Worm (Caenorhabditis elegans): Measurements from ENCODE around the gene C32D5.10.
A peak's percentile ranks its signal among the peaks of the same experiment; 100 is the strongest.

Gene C32D5.10

ce11 chrII:6370110-6370509, 18.3 kb upstream of the C32D5.10 start (continued):
- TF ChIP-seq pqm-1 (tag; optimal IDR thresholded peaks at IDR 0.05) = peak; percentile 24
- TF ChIP-seq daf-8 (GFP tag; IDR thresholded peaks at IDR 0.05) = no peak
- peak; percentile 86 for TF ChIP-seq nhr-28 (tag; optimal IDR thresholded peaks at IDR 0.05)
- TF ChIP-seq nhr-48 (tag; optimal IDR thresholded peaks at IDR 0.05) = peak; percentile 83
- TF ChIP-seq dpl-1 (GFP tag; optimal IDR thresholded peaks at IDR 0.05) = peak; percentile 71
- TF ChIP-seq mep-1 (tag; optimal IDR thresholded peaks at IDR 0.05) = peak; percentile 83
- no peak for TF ChIP-seq nhr-42 (GFP tag; IDR thresholded peaks at IDR 0.05)
- TF ChIP-seq lir-3 (tag; optimal IDR thresholded peaks at IDR 0.05) = no peak
- TF ChIP-seq ceh-44 (GFP tag; IDR thresholded peaks at IDR 0.05) = no peak
- TF ChIP-seq saeg-2 (GFP tag; IDR thresholded peaks at IDR 0.05) = no peak
- peak; percentile 26 for TF ChIP-seq F37D6.2 (tag; optimal IDR thresholded peaks at IDR 0.05)
- TF ChIP-seq ZK337.2 (GFP tag; IDR thresholded peaks at IDR 0.05) = no peak
- no peak for TF ChIP-seq duxl-1 (tag; optimal IDR thresholded peaks at IDR 0.05; ENCODE audit: poor library complexity)
- TF ChIP-seq ces-1 (GFP tag; optimal IDR thresholded peaks at IDR 0.05) = peak; percentile 47
- no peak for TF ChIP-seq spr-1 (tag; optimal IDR thresholded peaks at IDR 0.05)
- TF ChIP-seq nhr-10 (tag; optimal IDR thresholded peaks at IDR 0.05) = no peak
- TF ChIP-seq nhr-76 (tag; optimal IDR thresholded peaks at IDR 0.05) = no peak
- TF ChIP-seq arid-1 (GFP tag; conservative IDR thresholded peaks at IDR 0.05) = peak; percentile 71
- no peak for TF ChIP-seq zip-11 (GFP tag; IDR thresholded peaks at IDR 0.05)
- peak; percentile 74 for TF ChIP-seq nhr-77 (tag; optimal IDR thresholded peaks at IDR 0.05)
- TF ChIP-seq nhr-102 (tag; optimal IDR thresholded peaks at IDR 0.05) = peak; percentile 20
- TF ChIP-seq skn-1 (tag; optimal IDR thresholded peaks at IDR 0.05) = no peak
- TF ChIP-seq cey-2 (tag; optimal IDR thresholded peaks at IDR 0.05; ENCODE audit: borderline replicate concordance, insufficient read depth) = no peak
- no peak for TF ChIP-seq ceh-62 (tag; optimal IDR thresholded peaks at IDR 0.05)
- 0 out of 2 replicates have a peak, but pooled peaks have one; percentile 52 for TF ChIP-seq egl-43 (GFP tag; IDR thresholded peaks at IDR 0.05)
- no peak for TF ChIP-seq ZK546.5 (tag; optimal IDR thresholded peaks at IDR 0.05)
- no peak for TF ChIP-seq fos-1 (tag; optimal IDR thresholded peaks at IDR 0.05)
- TF ChIP-seq Y105C5A.15 (GFP tag; IDR thresholded peaks at IDR 0.05) = no peak
- no peak for TF ChIP-seq snpc-4 (tag; optimal IDR thresholded peaks at IDR 0.05)
- peak; percentile 84 for TF ChIP-seq nhr-6 (tag; optimal IDR thresholded peaks at IDR 0.05)
- TF ChIP-seq egl-27 (tag; optimal IDR thresholded peaks at IDR 0.05) = no peak
- TF ChIP-seq ctbp-1 (GFP tag; IDR thresholded peaks at IDR 0.05) = peak; percentile 69; the same call in 1 of the 2 replicates
- TF ChIP-seq mdl-1 (tag; optimal IDR thresholded peaks at IDR 0.05) = peak; percentile 90 to 95
- no peak for TF ChIP-seq ztf-11 (tag; optimal IDR thresholded peaks at IDR 0.05)
- peak; percentile 98 for TF ChIP-seq hlh-30 (tag; optimal IDR thresholded peaks at IDR 0.05; ENCODE audit: insufficient read depth)
- no peak for TF ChIP-seq jun-1 (tag; optimal IDR thresholded peaks at IDR 0.05)
- TF ChIP-seq rbr-2 (tag; optimal IDR thresholded peaks at IDR 0.05) = peak; percentile 73
- TF ChIP-seq lin-13 (GFP tag; optimal IDR thresholded peaks at IDR 0.05) = peak; percentile 79
- no peak for TF ChIP-seq Y48G9A.11 (GFP tag; IDR thresholded peaks at IDR 0.05)
- TF ChIP-seq dmd-8 (GFP tag; IDR thresholded peaks at IDR 0.05) = no peak
- TF ChIP-seq nhr-11 (tag; optimal IDR thresholded peaks at IDR 0.05) = peak; percentile 78
- TF ChIP-seq zag-1 (tag; optimal IDR thresholded peaks at IDR 0.05) = no peak
- peak; percentile 95 for TF ChIP-seq aha-1 (tag)
- no peak for TF ChIP-seq Y5F2A.4 (GFP tag; optimal IDR thresholded peaks at IDR 0.05)
- TF ChIP-seq hmg-1.1 (GFP tag; IDR thresholded peaks at IDR 0.05) = peak; percentile 88
- peak; percentile 80 for TF ChIP-seq T26A8.4 (GFP tag; IDR thresholded peaks at IDR 0.05)
- no peak for TF ChIP-seq F44E2.7 (GFP tag; IDR thresholded peaks at IDR 0.05)
- TF ChIP-seq ceh-82 (tag; optimal IDR thresholded peaks at IDR 0.05) = no peak
- no peak for TF ChIP-seq zfp-2 (tag; optimal IDR thresholded peaks at IDR 0.05)
- TF ChIP-seq zfp-3 (GFP tag; conservative IDR thresholded peaks at IDR 0.05) = no peak
- TF ChIP-seq fkh-10 (GFP tag; optimal IDR thresholded peaks at IDR 0.05) = peak; percentile 48
- peak; percentile 94 for TF ChIP-seq lin-38 (GFP tag; IDR thresholded peaks at IDR 0.05)
- no peak for TF ChIP-seq php-3 (GFP tag; IDR thresholded peaks at IDR 0.05)
